Worm (Caenorhabditis elegans) whole organism, L4 larva: ENCODE measurements around the gene Y46C8AL.11.

Experiments used
- D1046.2 ChIP-seq: fragments of 200-800 bp; sonication (Bioruptor generic); IDR thresholded peaks from 2 replicates; pipeline ENCODE4 v1.3.6; 2022; ENCODE audit warnings: missing genetic modification characterization, missing compliant biosample characterization
- F10B5.3 ChIP-seq: sonication (generic microtip); optimal IDR thresholded peaks from 2 replicates; lab custom pipeline; 2016; ENCODE audit warnings: mild to moderate bottlenecking, missing genetic modification characterization, missing compliant biosample characterization
- F37D6.2 ChIP-seq: sonication (generic microtip); optimal IDR thresholded peaks from 2 replicates; lab custom pipeline; 2016; ENCODE audit warnings: mild to moderate bottlenecking, missing genetic modification characterization, missing compliant biosample characterization
- F44E2.7 ChIP-seq: fragments of 200-800 bp; sonication (Bioruptor generic); IDR thresholded peaks from 2 replicates; pipeline ENCODE4 v2.1.2; 2022; ENCODE audit warnings: missing genetic modification characterization, missing compliant biosample characterization
- R02D3.7 ChIP-seq: fragments of 150-350 bp; sonication (generic microtip); optimal IDR thresholded peaks from 3 replicates; lab custom pipeline; 2014; ENCODE audit warnings: missing biosample characterization, missing genetic modification characterization
- T20F7.1 ChIP-seq: fragments of 200-800 bp; sonication (Bioruptor generic); optimal IDR thresholded peaks from 2 replicates; lab custom pipeline; 2018; ENCODE audit warnings: mild to moderate bottlenecking, missing genetic modification characterization, missing compliant biosample characterization
- Y75B8A.6 ChIP-seq: fragments of 200-800 bp; sonication (Bioruptor generic); IDR thresholded peaks from 2 replicates; pipeline ENCODE4 v1.3.6; 2022; ENCODE audit warnings: missing genetic modification reagents, missing genetic modification characterization, missing compliant biosample characterization
- ama-1 ChIP-seq: fragments of 150-350 bp; optimal IDR thresholded peaks from 2 replicates; lab custom pipeline; 2014; ENCODE audit warnings: inconsistent platforms, mixed read lengths
- ceh-82 ChIP-seq: sonication (generic microtip); optimal IDR thresholded peaks from 2 replicates; lab custom pipeline; 2017; ENCODE audit warnings: missing biosample characterization, missing genetic modification characterization
- cey-2 ChIP-seq: sonication (generic microtip); optimal IDR thresholded peaks from 3 replicates; lab custom pipeline; 2017; ENCODE audit warnings: missing genetic modification characterization, mild to moderate bottlenecking, missing compliant biosample characterization, antibody characterized with exemption, borderline replicate concordance; ENCODE audit not compliant: insufficient read depth
- daf-16 ChIP-seq, 3 experiments: sonication (generic microtip); optimal IDR thresholded peaks; 2 replicates each; lab custom pipeline; 2016 to 2017; ENCODE audit warnings: missing genetic modification characterization in 3 of 3, missing genetic modification reagents in 3 of 3, mild to moderate bottlenecking in 2 of 3, missing compliant biosample characterization in 2 of 3, missing biosample characterization in 1 of 3, moderate library complexity in 1 of 3
- daf-8 ChIP-seq: fragments of 200-800 bp; sonication (Bioruptor generic); IDR thresholded peaks from 2 replicates; pipeline ENCODE4 v1.3.6; 2022; ENCODE audit warnings: missing genetic modification characterization, missing compliant biosample characterization
- dmd-9 ChIP-seq: fragments of 200-800 bp; sonication (Bioruptor generic); IDR thresholded peaks from 2 replicates; pipeline ENCODE4 v1.3.6; 2022; ENCODE audit warnings: missing genetic modification reagents, missing genetic modification characterization, missing compliant biosample characterization
- duxl-1 ChIP-seq: sonication (generic microtip); optimal IDR thresholded peaks from 2 replicates; lab custom pipeline; 2016; ENCODE audit warnings: mild to moderate bottlenecking, missing genetic modification characterization, moderate library complexity, missing compliant biosample characterization; ENCODE audit not compliant: poor library complexity
- dve-1 ChIP-seq: sonication (generic microtip); optimal IDR thresholded peaks from 2 replicates; lab custom pipeline; 2017; ENCODE audit warnings: antibody characterized with exemption, mild to moderate bottlenecking, missing genetic modification characterization, missing compliant biosample characterization; ENCODE audit not compliant: insufficient read depth
- egl-43 ChIP-seq: fragments of 200-800 bp; sonication (Bioruptor generic); IDR thresholded peaks from 2 replicates; pipeline ENCODE4 v1.3.6; 2022; ENCODE audit warnings: missing genetic modification reagents, missing genetic modification characterization, missing compliant biosample characterization
- hlh-11 ChIP-seq: fragments of 200-800 bp; sonication (Bioruptor generic); optimal IDR thresholded peaks from 2 replicates; lab custom pipeline; 2018; ENCODE audit warnings: mild to moderate bottlenecking, missing genetic modification characterization, missing compliant biosample characterization
- hlh-30 ChIP-seq: sonication (generic microtip); optimal IDR thresholded peaks from 2 replicates; lab custom pipeline; 2017; ENCODE audit warnings: antibody characterized with exemption, mild to moderate bottlenecking, missing genetic modification characterization, missing compliant biosample characterization; ENCODE audit not compliant: insufficient read depth
- hmg-1.1 ChIP-seq: fragments of 200-800 bp; sonication (Bioruptor generic); IDR thresholded peaks from 2 replicates; pipeline ENCODE4 v1.3.6; 2022; ENCODE audit warnings: missing genetic modification reagents, missing genetic modification characterization, missing compliant biosample characterization
- lin-1 ChIP-seq: fragments of 200-800 bp; sonication (Bioruptor generic); IDR thresholded peaks from 2 replicates; pipeline ENCODE4 v1.3.6; 2022; ENCODE audit warnings: missing genetic modification reagents, missing genetic modification characterization, missing compliant biosample characterization
- lin-13 ChIP-seq: fragments of 150-350 bp; optimal IDR thresholded peaks from 2 replicates; lab custom pipeline; 2014; ENCODE audit warnings: missing biosample characterization, missing genetic modification reagents, missing genetic modification characterization
- lin-38 ChIP-seq: fragments of 200-800 bp; sonication (Bioruptor generic); IDR thresholded peaks from 2 replicates; pipeline ENCODE4 v1.3.6; 2022; ENCODE audit warnings: missing genetic modification reagents, missing genetic modification characterization, missing compliant biosample characterization
- mes-2 ChIP-seq: sonication (generic microtip); optimal IDR thresholded peaks from 2 replicates; lab custom pipeline; 2016; ENCODE audit warnings: missing genotype, mild to moderate bottlenecking, missing genetic modification characterization, missing compliant biosample characterization; ENCODE audit not compliant: poor library complexity, severe bottlenecking
- mxl-2 ChIP-seq: fragments of 200-800 bp; sonication (Bioruptor generic); conservative IDR thresholded peaks from 2 replicates; pipeline ENCODE4 v1.3.6; 2022; ENCODE audit warnings: missing genetic modification reagents, missing genetic modification characterization, missing compliant biosample characterization
- mxl-3 ChIP-seq: fragments of 200-800 bp; sonication (Bioruptor generic); optimal IDR thresholded peaks from 2 replicates; lab custom pipeline; 2018; ENCODE audit warnings: mild to moderate bottlenecking, missing genetic modification characterization, missing compliant biosample characterization
- nhr-111 ChIP-seq: fragments of 200-800 bp; sonication (Bioruptor generic); optimal IDR thresholded peaks from 2 replicates; lab custom pipeline; 2018; ENCODE audit warnings: mild to moderate bottlenecking, missing genetic modification characterization, missing compliant biosample characterization
- nhr-237 ChIP-seq: sonication (generic microtip); optimal IDR thresholded peaks from 2 replicates; lab custom pipeline; 2017; ENCODE audit warnings: missing biosample characterization, missing genetic modification characterization
- nhr-25 ChIP-seq: sonication (generic microtip); optimal IDR thresholded peaks from 2 replicates; lab custom pipeline; 2017; ENCODE audit warnings: missing genetic modification characterization, mild to moderate bottlenecking, missing compliant biosample characterization, antibody characterized with exemption, moderate library complexity, borderline replicate concordance; ENCODE audit not compliant: insufficient read depth
- nhr-28 ChIP-seq: fragments of 150-350 bp; optimal IDR thresholded peaks from 2 replicates; lab custom pipeline; 2014; ENCODE audit warnings: missing biosample characterization, missing genetic modification characterization
- nhr-42 ChIP-seq: fragments of 200-800 bp; sonication (Bioruptor generic); IDR thresholded peaks from 2 replicates; pipeline ENCODE4 v1.3.6; 2022; ENCODE audit warnings: missing genetic modification characterization, missing compliant biosample characterization
- nhr-6 ChIP-seq: fragments of 150-350 bp; optimal IDR thresholded peaks from 2 replicates; lab custom pipeline; 2014; ENCODE audit warnings: missing biosample characterization, missing genetic modification characterization
- nhr-76 ChIP-seq: fragments of 150-350 bp; optimal IDR thresholded peaks from 2 replicates; lab custom pipeline; 2014; ENCODE audit warnings: missing biosample characterization, missing genetic modification characterization
- pha-4 ChIP-seq, 2 experiments: fragments of 150-350 bp in 1 of 2; fragments of 200-800 bp in 1 of 2; sonication (Bioruptor generic) in 1 of 2; IDR thresholded peaks in 1 of 2; optimal IDR thresholded peaks in 1 of 2; 2 replicates each; pipeline versions ENCODE4 v1.3.6 to Lab custom; 2014 to 2022; ENCODE audit warnings: missing genetic modification characterization in 2 of 2, missing genetic modification reagents in 2 of 2, missing biosample characterization in 1 of 2, missing compliant biosample characterization in 1 of 2
- sdz-12 ChIP-seq: fragments of 200-800 bp; sonication (Bioruptor generic); optimal IDR thresholded peaks from 2 replicates; lab custom pipeline; 2018; ENCODE audit warnings: mild to moderate bottlenecking, missing genetic modification characterization, missing compliant biosample characterization
- spr-3 ChIP-seq: fragments of 200-800 bp; sonication (Bioruptor generic); optimal IDR thresholded peaks from 2 replicates; lab custom pipeline; 2018; ENCODE audit warnings: mild to moderate bottlenecking, missing genetic modification characterization, missing compliant biosample characterization
- tag-97 ChIP-seq: fragments of 200-800 bp; sonication (Bioruptor generic); IDR thresholded peaks from 2 replicates; pipeline ENCODE4 v1.3.6; 2022; ENCODE audit warnings: missing genetic modification characterization, missing compliant biosample characterization
- tra-1 ChIP-seq: fragments of 200-800 bp; sonication (Bioruptor generic); IDR thresholded peaks from 2 replicates; pipeline ENCODE4 v1.3.6; 2022; ENCODE audit warnings: missing genetic modification reagents, missing genetic modification characterization, missing compliant biosample characterization
- unc-39 ChIP-seq: sonication (generic microtip); optimal IDR thresholded peaks from 2 replicates; lab custom pipeline; 2017; ENCODE audit warnings: missing biosample characterization, missing genetic modification characterization
- unc-62 ChIP-seq, 3 experiments: fragments of 150-350 bp in 1 of 3; sonication (generic microtip); optimal IDR thresholded peaks in 2 of 3; peaks in 1 of 3; 1 replicate in 1 of 3; 2 replicates in 2 of 3; lab custom pipeline; 2014 to 2017; ENCODE audit warnings: missing biosample characterization in 3 of 3, missing genetic modification characterization in 3 of 3, missing genetic modification reagents in 3 of 3, missing genotype in 1 of 3
- zfp-3 ChIP-seq: fragments of 200-800 bp; sonication (Bioruptor generic); conservative IDR thresholded peaks from 2 replicates; pipeline ENCODE4 v1.3.6; 2022; ENCODE audit warnings: missing genetic modification reagents, missing genetic modification characterization, missing compliant biosample characterization

Y46C8AL.11 gene

DNA sequence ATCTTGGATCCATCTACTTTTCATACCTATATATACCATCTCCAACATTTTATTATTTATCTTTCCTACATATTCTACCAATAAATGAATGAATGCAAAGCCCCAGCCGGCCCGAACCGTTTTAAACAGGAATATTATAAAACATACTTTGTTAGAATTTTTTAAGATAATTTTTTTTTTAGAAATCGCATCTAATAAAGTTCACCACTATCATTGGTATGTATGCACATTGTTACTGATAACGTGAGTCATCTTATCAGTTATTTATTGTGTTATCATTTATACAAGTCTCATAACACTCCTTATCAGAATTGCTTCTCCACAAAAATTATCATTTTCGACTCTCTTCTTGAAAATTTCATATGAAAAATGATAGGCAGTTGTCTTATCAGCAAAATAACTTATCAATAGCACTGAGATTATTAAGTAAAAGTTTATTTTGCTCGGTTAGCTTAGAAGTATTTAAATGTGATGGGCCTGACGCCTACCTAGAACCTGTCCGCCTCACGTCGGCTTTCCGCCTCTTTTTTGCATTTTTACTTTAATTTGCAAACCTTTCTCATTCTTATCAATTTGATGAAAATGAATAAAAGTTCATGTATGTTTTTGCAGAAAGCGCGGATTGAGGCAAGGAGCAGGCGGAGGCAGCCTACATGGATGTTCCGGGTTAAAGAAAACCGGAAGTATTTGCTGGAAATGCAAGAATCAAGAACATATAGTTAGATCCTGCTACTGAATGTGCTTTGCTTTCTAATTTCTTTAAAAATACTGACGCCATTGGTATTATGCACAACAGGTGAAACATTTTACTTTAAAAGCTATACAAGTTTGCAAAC, 43.2 kb upstream of the Y46C8AL.11 start, which contains the start of gene srz-62 (continued):
- TF ChIP-seq duxl-1 (tag; lab: Kevin White, UChicago) (peak; percentile 47), F10B5.3 (tag; lab: Kevin White, UChicago) (no peak), zfp-3 (GFP tag; lab: Robert Waterston, UW) (0 out of 2 replicates have a peak, but pooled peaks have one; percentile 26), nhr-6 (tag; lab: Kevin White, UChicago) (peak; percentile 75), spr-3 (no peak), lin-1 (peak; percentile 97), daf-16 (GFP tag; optimal IDR thresholded peaks at IDR 0.05; lab: Kevin White, UChicago) (peak in 1 of 2 experiments; percentile 76), daf-16 (tag; optimal IDR thresholded peaks at IDR 0.05; lab: Kevin White, UChicago) (peak; percentile 97), lin-38 (GFP tag; lab: Robert Waterston, UW) (no peak), pha-4 (GFP tag; IDR thresholded peaks at IDR 0.05; lab: Robert Waterston, UW) (no peak), pha-4 (tag; optimal IDR thresholded peaks at IDR 0.05; lab: Kevin White, UChicago) (peak; percentile 16), cey-2 (tag; lab: Kevin White, UChicago) (no peak), unc-39 (tag; lab: Kevin White, UChicago) (no peak), nhr-28 (peak; percentile 97), Y75B8A.6 (GFP tag; lab: Robert Waterston, UW) (no peak), nhr-42 (GFP tag; lab: Robert Waterston, UW) (no peak), nhr-25 (no peak), ama-1 (lab: Kevin White, UChicago) (no peak), nhr-237 (no peak), ceh-82 (tag; lab: Kevin White, UChicago) (no peak), T20F7.1 (GFP tag; lab: Kevin White, UChicago) (peak; percentile 53), F44E2.7 (GFP tag; lab: Robert Waterston, UW) (no peak), tra-1 (GFP tag; lab: Robert Waterston, UW) (peak; percentile 95), nhr-76 (no peak), daf-8 (GFP tag; lab: Robert Waterston, UW) (no peak), hlh-30 (tag; lab: Kevin White, UChicago) (no peak), hmg-1.1 (GFP tag; lab: Robert Waterston, UW) (no peak), D1046.2 (GFP tag; lab: Robert Waterston, UW) (no peak), lin-13 (GFP tag; lab: Kevin White, UChicago) (no peak), sdz-12 (no peak), unc-62 (GFP tag; optimal IDR thresholded peaks at IDR 0.05 in 1 of 2; lab: Kevin White, UChicago) (peak in 1 of 2 experiments; percentile 63), unc-62 (tag; optimal IDR thresholded peaks at IDR 0.05; lab: Kevin White, UChicago) (no peak), mxl-3 (GFP tag; lab: Kevin White, UChicago) (peak; percentile 13)

DNA sequence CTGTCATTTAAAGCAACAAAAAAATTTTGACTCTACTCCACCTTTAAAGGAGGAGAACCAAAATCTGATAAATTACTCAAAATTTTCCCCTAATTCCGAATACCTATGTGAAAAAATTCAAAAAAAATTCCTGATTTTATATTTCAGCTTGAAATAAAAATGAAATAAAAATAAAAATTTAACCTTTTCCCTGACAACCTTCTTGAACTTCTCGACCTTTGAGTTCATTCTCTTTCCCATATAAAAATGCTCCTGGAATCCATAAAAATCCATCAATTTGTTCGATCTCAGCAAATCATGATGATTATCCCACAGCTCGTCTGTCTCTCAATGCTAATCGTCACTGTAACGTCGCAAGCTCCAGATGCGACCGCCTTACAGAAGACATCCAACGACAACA, 40.1 kb upstream of the Y46C8AL.11 start, which contains the start of gene F56D6.6:
Gene F56D6.6 (plus strand): TSS at position 301 of the 400 bp plus-strand sequence.
- TF ChIP-seq F44E2.7 (GFP tag; lab: Robert Waterston, UW), result no peak
- no peak for TF ChIP-seq F37D6.2 (tag; lab: Kevin White, UChicago)
- TF ChIP-seq dmd-9 (GFP tag; lab: Robert Waterston, UW), result no peak
- no peak for TF ChIP-seq R02D3.7
- no peak for TF ChIP-seq mes-2 (tag; lab: Kevin White, UChicago)
- no peak for TF ChIP-seq mxl-2 (GFP tag; lab: Robert Waterston, UW)
- TF ChIP-seq tra-1 (GFP tag; lab: Robert Waterston, UW), result no peak
- TF ChIP-seq nhr-111 (GFP tag; lab: Kevin White, UChicago), result no peak
- TF ChIP-seq hlh-11 (tag; lab: Kevin White, UChicago), result no peak
- TF ChIP-seq dve-1 (tag; lab: Kevin White, UChicago), result no peak
- TF ChIP-seq duxl-1 (tag; lab: Kevin White, UChicago), result no peak
- TF ChIP-seq tag-97 (GFP tag; lab: Robert Waterston, UW), result no peak
- TF ChIP-seq egl-43 (GFP tag; lab: Robert Waterston, UW), result no peak
